Fruit fly (Drosophila melanogaster) whole organism, embryonic: ENCODE measurements around the gene CG31999.

Source experiments
- Abd-B ChIP-seq: fragments of 200-800 bp; sonication (Bioruptor generic); optimal IDR thresholded peaks from 2 replicates; lab custom pipeline; 2018; ENCODE audit warnings: missing biosample characterization, mild to moderate bottlenecking, missing genetic modification characterization, moderate library complexity
- CG11456 ChIP-seq: fragments of 200-800 bp; sonication (Bioruptor generic); IDR thresholded peaks from 3 replicates; pipeline ENCODE4 v1.3.6; 2022; ENCODE audit warnings: missing biosample characterization, missing genetic modification characterization
- CG11695 ChIP-seq: fragments of 200-800 bp; sonication (Bioruptor generic); IDR thresholded peaks from 3 replicates; pipeline ENCODE4 v1.3.6; 2022; ENCODE audit warnings: missing biosample characterization, missing genetic modification characterization
- CG12769 ChIP-seq: fragments of 200-800 bp; sonication (Bioruptor generic); optimal IDR thresholded peaks from 2 replicates; lab custom pipeline; 2019; ENCODE audit warnings: missing biosample characterization, mild to moderate bottlenecking, missing genetic modification characterization, moderate library complexity
- CG12942 ChIP-seq: fragments of 200-800 bp; sonication (Bioruptor generic); optimal IDR thresholded peaks from 3 replicates; lab custom pipeline; 2016; ENCODE audit warnings: missing biosample characterization, missing genetic modification characterization
- CG14050 ChIP-seq: fragments of 200-800 bp; sonication (Bioruptor generic); IDR thresholded peaks from 3 replicates; pipeline ENCODE4 v1.3.6; 2022; ENCODE audit warnings: missing biosample characterization, missing genetic modification characterization
- CG14860 ChIP-seq: fragments of 200-800 bp; sonication (Bioruptor generic); IDR thresholded peaks from 3 replicates; pipeline ENCODE4 v1.3.6; 2022; ENCODE audit warnings: missing biosample characterization, missing genetic modification characterization; ENCODE audit not compliant: partially characterized antibody
- CG17568 ChIP-seq: fragments of 200-800 bp; sonication (Bioruptor generic); optimal IDR thresholded peaks from 2 replicates; lab custom pipeline; 2018; ENCODE audit warnings: missing biosample characterization, mild to moderate bottlenecking, missing genetic modification characterization, moderate library complexity
- CG18764 ChIP-seq: fragments of 200-800 bp; sonication (Bioruptor generic); optimal IDR thresholded peaks from 3 replicates; lab custom pipeline; 2016; ENCODE audit warnings: missing biosample characterization, missing genetic modification characterization
- CG2116 ChIP-seq: fragments of 200-800 bp; sonication (Bioruptor generic); optimal IDR thresholded peaks from 3 replicates; lab custom pipeline; 2018; ENCODE audit warnings: missing biosample characterization, mild to moderate bottlenecking, missing genetic modification characterization
- CG2199 ChIP-seq: fragments of 200-800 bp; sonication (Bioruptor generic); IDR thresholded peaks from 3 replicates; pipeline ENCODE4 v1.3.6; 2022; ENCODE audit warnings: missing biosample characterization, missing genetic modification characterization
- CG32772 ChIP-seq: fragments of 200-800 bp; sonication (Bioruptor generic); IDR thresholded peaks from 2 replicates; pipeline ENCODE4 v1.3.6; 2022; ENCODE audit warnings: missing biosample characterization, missing genetic modification characterization
- CG34422 ChIP-seq: fragments of 200-800 bp; sonication (Bioruptor generic); IDR thresholded peaks from 3 replicates; pipeline ENCODE4 v1.3.6; 2022; ENCODE audit warnings: missing biosample characterization, missing genetic modification characterization
- CG3726 ChIP-seq: fragments of 200-800 bp; sonication (Bioruptor generic); IDR thresholded peaks from 3 replicates; pipeline ENCODE4, ENCODE4 v1.3.6; 2022; ENCODE audit warnings: missing biosample characterization, missing genetic modification characterization
- CG42726 ChIP-seq: fragments of 200-800 bp; sonication (Bioruptor generic); IDR thresholded peaks from 2 replicates; pipeline ENCODE4 v1.3.6; 2022; ENCODE audit warnings: missing biosample characterization, missing genetic modification characterization; ENCODE audit not compliant: partially characterized antibody
- CG8388 ChIP-seq: fragments of 200-800 bp; sonication (Bioruptor generic); optimal IDR thresholded peaks from 2 replicates; lab custom pipeline; 2019; ENCODE audit warnings: missing biosample characterization, mild to moderate bottlenecking, missing genetic modification characterization, moderate library complexity
- CG9817 ChIP-seq: fragments of 200-800 bp; sonication (Bioruptor generic); optimal IDR thresholded peaks from 2 replicates; lab custom pipeline; 2018; ENCODE audit warnings: missing biosample characterization, mild to moderate bottlenecking, missing genetic modification characterization, moderate library complexity
- CrebB ChIP-seq: fragments of 200-800 bp; sonication (Bioruptor generic); optimal IDR thresholded peaks from 3 replicates; lab custom pipeline; 2018; ENCODE audit warnings: missing biosample characterization, mild to moderate bottlenecking, missing genetic modification characterization
- Dll ChIP-seq: fragments of 200-800 bp; sonication (Bioruptor generic); IDR thresholded peaks from 4 replicates; pipeline ENCODE4 v1.3.6; 2022; ENCODE audit warnings: missing biosample characterization, missing genetic modification characterization; ENCODE audit not compliant: partially characterized antibody
- Dp ChIP-seq: fragments of 200-800 bp; sonication (Bioruptor generic); optimal IDR thresholded peaks from 2 replicates; lab custom pipeline; 2018; ENCODE audit warnings: missing biosample characterization, mild to moderate bottlenecking, missing genetic modification characterization, moderate library complexity
- Dref ChIP-seq: fragments of 200-800 bp; sonication (Bioruptor generic); IDR thresholded peaks from 2 replicates; pipeline ENCODE4 v1.3.6; 2022; ENCODE audit warnings: missing biosample characterization, missing genetic modification characterization
- Eip74EF ChIP-seq, 2 experiments: fragments of 200-800 bp in 1 of 2; fragments of >200 bp in 1 of 2; sonication (Bioruptor generic) in 1 of 2; optimal IDR thresholded peaks; 2 replicates each; lab custom pipeline; 2017 to 2019; ENCODE audit warnings: missing biosample characterization in 2 of 2, missing genetic modification characterization in 2 of 2, mild to moderate bottlenecking in 1 of 2, moderate library complexity in 1 of 2
- Gug ChIP-seq: fragments of 200-800 bp; sonication (Bioruptor generic); IDR thresholded peaks from 4 replicates; pipeline ENCODE4 v1.3.6; 2022; ENCODE audit warnings: missing biosample characterization, missing genetic modification characterization
- Hsf ChIP-seq: fragments of 200-800 bp; sonication (Bioruptor generic); optimal IDR thresholded peaks from 3 replicates; lab custom pipeline; 2016; ENCODE audit warnings: missing biosample characterization, missing genetic modification characterization
- Mes4 ChIP-seq: fragments of 200-800 bp; sonication (Bioruptor generic); optimal IDR thresholded peaks from 2 replicates; lab custom pipeline; 2016; ENCODE audit warnings: missing biosample characterization, missing genetic modification characterization
- Sox100B ChIP-seq: fragments of 200-800 bp; sonication (Bioruptor generic); optimal IDR thresholded peaks from 3 replicates; lab custom pipeline; 2018; ENCODE audit warnings: missing biosample characterization, mild to moderate bottlenecking, missing genetic modification characterization
- Xrp1 ChIP-seq: fragments of 200-800 bp; sonication (Bioruptor generic); IDR thresholded peaks from 2 replicates; pipeline ENCODE4 v1.3.6; 2022; ENCODE audit warnings: missing biosample characterization, missing genetic modification characterization
- abd-A ChIP-seq: fragments of 200-800 bp; sonication (Bioruptor generic); optimal IDR thresholded peaks from 3 replicates; lab custom pipeline; 2019; ENCODE audit warnings: missing biosample characterization, mild to moderate bottlenecking, missing genetic modification characterization, moderate library complexity
- bcd ChIP-seq: fragments of 200-800 bp; sonication (Bioruptor generic); optimal IDR thresholded peaks from 2 replicates; lab custom pipeline; 2017; ENCODE audit warnings: missing biosample characterization, mild to moderate bottlenecking, missing genetic modification characterization
- cas ChIP-seq: fragments of 200-800 bp; sonication (Bioruptor generic); IDR thresholded peaks from 2 replicates; pipeline ENCODE4 v1.3.6; 2022; ENCODE audit warnings: missing biosample characterization, missing genetic modification characterization
- cg ChIP-seq: fragments of 200-800 bp; sonication (Bioruptor generic); optimal IDR thresholded peaks from 3 replicates; lab custom pipeline; 2019; ENCODE audit warnings: missing biosample characterization, mild to moderate bottlenecking, missing genetic modification characterization, moderate library complexity
- fd64A ChIP-seq: fragments of 200-800 bp; sonication (Bioruptor generic); optimal IDR thresholded peaks from 3 replicates; lab custom pipeline; 2018; ENCODE audit warnings: missing biosample characterization, mild to moderate bottlenecking, missing genetic modification characterization
- fru ChIP-seq: fragments of >200 bp; optimal IDR thresholded peaks from 2 replicates; lab custom pipeline; 2017
- gcm ChIP-seq: fragments of 200-800 bp; sonication (Bioruptor generic); optimal IDR thresholded peaks from 2 replicates; lab custom pipeline; 2019; ENCODE audit warnings: missing biosample characterization, mild to moderate bottlenecking, missing genetic modification characterization, moderate library complexity
- gem ChIP-seq: fragments of 200-800 bp; sonication (Bioruptor generic); optimal IDR thresholded peaks from 2 replicates; lab custom pipeline; 2019; ENCODE audit warnings: missing biosample characterization, mild to moderate bottlenecking, missing genetic modification characterization, moderate library complexity
- hth ChIP-seq: fragments of >200 bp; optimal IDR thresholded peaks from 2 replicates; lab custom pipeline; 2017; ENCODE audit warnings: inconsistent platforms
- inv ChIP-seq: fragments of 200-800 bp; sonication (Bioruptor generic); IDR thresholded peaks from 2 replicates; pipeline ENCODE4 v1.3.6; 2022; ENCODE audit warnings: missing biosample characterization, missing genetic modification characterization; ENCODE audit not compliant: partially characterized antibody
- lbe ChIP-seq: fragments of 200-800 bp; sonication (Bioruptor generic); optimal IDR thresholded peaks from 2 replicates; lab custom pipeline; 2016; ENCODE audit warnings: missing biosample characterization, mild to moderate bottlenecking, missing genetic modification characterization
- maf-S ChIP-seq: fragments of 200-800 bp; sonication (Bioruptor generic); optimal IDR thresholded peaks from 2 replicates; lab custom pipeline; 2016; ENCODE audit warnings: missing biosample characterization, missing genetic modification characterization
- mirr ChIP-seq: fragments of 200-800 bp; sonication (Bioruptor generic); optimal IDR thresholded peaks from 3 replicates; lab custom pipeline; 2018; ENCODE audit warnings: missing biosample characterization, mild to moderate bottlenecking, missing genetic modification characterization
- pum ChIP-seq: fragments of 200-800 bp; sonication (Bioruptor generic); optimal IDR thresholded peaks from 2 replicates; lab custom pipeline; 2016; ENCODE audit warnings: missing biosample characterization, missing genetic modification characterization
- rib ChIP-seq: fragments of 200-800 bp; sonication (Bioruptor generic); IDR thresholded peaks from 2 replicates; pipeline ENCODE4 v1.3.6; 2022; ENCODE audit warnings: missing biosample characterization, missing genetic modification characterization
- sd ChIP-seq: fragments of 200-800 bp; sonication (Bioruptor generic); optimal IDR thresholded peaks from 3 replicates; lab custom pipeline; 2018; ENCODE audit warnings: missing biosample characterization, mild to moderate bottlenecking, missing genetic modification characterization, moderate library complexity
- slp2 ChIP-seq: fragments of 200-800 bp; sonication (Bioruptor generic); optimal IDR thresholded peaks from 2 replicates; lab custom pipeline; 2016; ENCODE audit warnings: missing biosample characterization, missing genetic modification characterization
- sob ChIP-seq: fragments of 200-800 bp; sonication (Bioruptor generic); IDR thresholded peaks from 2 replicates; pipeline ENCODE4 v1.3.6; 2022; ENCODE audit warnings: missing biosample characterization, missing genetic modification characterization
- tll ChIP-seq, 2 experiments: fragments of 200-800 bp in 1 of 2; fragments of >200 bp in 1 of 2; sonication (Bioruptor generic) in 1 of 2; optimal IDR thresholded peaks; 2 replicates each; lab custom pipeline; 2017 to 2019; ENCODE audit warnings: missing biosample characterization in 2 of 2, missing genetic modification characterization in 2 of 2, mild to moderate bottlenecking in 1 of 2, moderate library complexity in 1 of 2
- trh ChIP-seq: fragments of 200-800 bp; sonication (Bioruptor generic); optimal IDR thresholded peaks from 2 replicates; lab custom pipeline; 2016; ENCODE audit warnings: missing biosample characterization, missing genetic modification characterization
- unc-4 ChIP-seq: fragments of 200-800 bp; sonication (Bioruptor generic); IDR thresholded peaks from 2 replicates; pipeline ENCODE4 v1.3.6; 2022; ENCODE audit warnings: missing biosample characterization, missing genetic modification characterization; ENCODE audit not compliant: partially characterized antibody

Gene CG31999

dm6 chr4:231185-231584 is 3.6 kb upstream of the CG31999 start (continued):
- TF ChIP-seq Mes4 (GFP tag; lab: Kevin White, UChicago) (no peak), CG12769 (tag; lab: Kevin White, UChicago) (no peak), tll (GFP tag; optimal IDR thresholded peaks at IDR 0.05; lab: Kevin White, UChicago) (no peak), abd-A (tag; lab: Kevin White, UChicago) (no peak), Xrp1 (GFP tag; lab: Robert Waterston, UW) (peak; percentile 54), Dll (GFP tag; lab: Robert Waterston, UW) (no peak), Hsf (no peak), CG2116 (GFP tag; lab: Kevin White, UChicago) (no peak), CG32772 (GFP tag; lab: Robert Waterston, UW) (no peak), hth (no peak), trh (GFP tag; lab: Kevin White, UChicago) (no peak), gcm (no peak), bcd (no peak), Dp (no peak), cg (GFP tag; lab: Kevin White, UChicago) (peak; percentile 67), pum (GFP tag; lab: Kevin White, UChicago) (no peak), rib (GFP tag; lab: Robert Waterston, UW) (no peak), Dref (GFP tag; lab: Robert Waterston, UW) (no peak), CG12942 (GFP tag; lab: Kevin White, UChicago) (no peak), CG3726 (GFP tag; lab: Robert Waterston, UW) (no peak), CG17568 (GFP tag; lab: Kevin White, UChicago) (peak; percentile 9), CG2199 (GFP tag; lab: Robert Waterston, UW) (peak; percentile 97), CG18764 (no peak), Abd-B (GFP tag; lab: Kevin White, UChicago) (no peak), sob (GFP tag; lab: Robert Waterston, UW) (no peak), cas (GFP tag; lab: Robert Waterston, UW) (no peak), Sox100B (peak; percentile 27), maf-S (GFP tag; lab: Kevin White, UChicago) (no peak)

DNA sequence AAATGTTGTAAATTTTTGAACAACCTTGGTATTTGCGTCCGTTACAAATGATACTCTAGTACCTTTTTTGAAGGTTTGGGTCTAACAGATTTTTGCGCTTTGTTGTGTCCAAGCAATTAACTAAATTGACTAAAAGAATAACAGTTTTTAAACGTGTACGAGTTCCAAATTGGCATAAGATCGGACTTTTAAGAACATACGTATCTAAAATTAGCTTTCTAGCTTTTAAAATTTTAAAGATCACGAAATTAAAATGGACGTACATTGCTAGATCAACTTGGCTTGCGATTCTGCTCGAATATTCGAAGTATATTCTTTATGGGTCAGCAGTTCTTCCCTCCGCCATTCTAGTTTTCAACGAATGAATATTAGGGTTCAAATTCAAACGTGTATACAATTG is 2.9 kb upstream of the CG31999 start, which contains the start of gene CG1674:
CG1674 (plus strand) TSS at position 301 of the 400 bp plus-strand sequence.
- TF ChIP-seq mirr (GFP tag; lab: Kevin White, UChicago) (no peak), unc-4 (GFP tag; lab: Robert Waterston, UW) (no peak), CG14860 (no peak), slp2 (GFP tag; lab: Kevin White, UChicago) (no peak), CG9817 (no peak), lbe (no peak), CG42726 (no peak), fru (no peak), Gug (GFP tag; lab: Robert Waterston, UW) (no peak), CG11456 (GFP tag; lab: Robert Waterston, UW) (no peak)

- TF ChIP-seq CG11695 (0 out of 3 replicates have a peak, but pooled peaks have one; percentile 7), CrebB (tag; lab: Kevin White, UChicago) (no peak), Eip74EF (GFP tag; optimal IDR thresholded peaks at IDR 0.05; lab: Kevin White, UChicago) (no peak), CG8388 (GFP tag; lab: Kevin White, UChicago) (peak; percentile 98), CG34422 (GFP tag; lab: Robert Waterston, UW) (no peak), sd (tag; lab: Kevin White, UChicago) (no peak), CG14050 (GFP tag; lab: Robert Waterston, UW) (no peak), fd64A (GFP tag; lab: Kevin White, UChicago) (no peak), CG2199 (GFP tag; lab: Robert Waterston, UW) (0 out of 3 replicates have a peak, but pooled peaks have one; percentile 23), inv (GFP tag; lab: Robert Waterston, UW) (no peak), gem (tag; lab: Kevin White, UChicago) (peak; percentile 28)
Observed at dm6 chr4:226751-227150, 797 bp downstream of the CG31999 start.
